Fruit fly (Drosophila melanogaster) whole organism, wandering third instar larva: Measurements from ENCODE around the gene sloth1.
A peak's percentile ranks its signal among the peaks of the same experiment; 100 is the strongest.

Experiments used
- Abd-B ChIP-seq: fragments of >200 bp; optimal IDR thresholded peaks from 2 replicates; lab custom pipeline; 2017; ENCODE audit warnings: missing biosample characterization, missing genetic modification characterization
- CG32264 ChIP-seq: fragments of 200-800 bp; sonication (Bioruptor generic); optimal IDR thresholded peaks from 2 replicates; lab custom pipeline; 2016; ENCODE audit warnings: missing biosample characterization, missing genetic modification characterization
- CG9705 ChIP-seq: fragments of 200-800 bp; sonication (Bioruptor generic); optimal IDR thresholded peaks from 2 replicates; lab custom pipeline; 2018; ENCODE audit warnings: missing biosample characterization, mild to moderate bottlenecking, missing genetic modification characterization
- CrebA ChIP-seq: fragments of 200-800 bp; sonication (Bioruptor generic); optimal IDR thresholded peaks from 2 replicates; lab custom pipeline; 2016; ENCODE audit warnings: missing biosample characterization, mild to moderate bottlenecking, missing genetic modification characterization, borderline replicate concordance
- Dfd ChIP-seq: fragments of >200 bp; optimal IDR thresholded peaks from 2 replicates; lab custom pipeline; 2017; ENCODE audit warnings: missing biosample characterization, missing genetic modification characterization
- Dif ChIP-seq: fragments of 200-275, 200-300 bp; sonication (Bioruptor generic); optimal IDR thresholded peaks from 2 replicates; lab custom pipeline; 2018; ENCODE audit warnings: missing biosample characterization, missing genetic modification characterization; ENCODE audit not compliant: partially characterized antibody
- GATAd ChIP-seq: sonication (Bioruptor generic); optimal IDR thresholded peaks from 2 replicates; lab custom pipeline; 2016; ENCODE audit warnings: missing biosample characterization, missing genetic modification characterization
- HLH106 ChIP-seq: fragments of 200-800 bp; optimal IDR thresholded peaks from 3 replicates; lab custom pipeline; 2019; ENCODE audit warnings: missing biosample characterization, mild to moderate bottlenecking, missing genetic modification characterization, moderate library complexity
- Hnf4 ChIP-seq: fragments of 200-800 bp; sonication (Bioruptor generic); optimal IDR thresholded peaks from 2 replicates; lab custom pipeline; 2016; ENCODE audit warnings: missing biosample characterization, mild to moderate bottlenecking, missing genetic modification characterization
- Hr78 ChIP-seq: fragments of >200 bp; optimal IDR thresholded peaks from 2 replicates; lab custom pipeline; 2017; ENCODE audit warnings: missing biosample characterization, missing genetic modification characterization
- Hr83 ChIP-seq: fragments of 200-300 bp; sonication (Bioruptor generic); optimal IDR thresholded peaks from 2 replicates; lab custom pipeline; 2016; ENCODE audit warnings: missing biosample characterization, mild to moderate bottlenecking, missing genetic modification characterization, moderate library complexity; ENCODE audit not compliant: poor library complexity, severe bottlenecking
- Jra ChIP-seq: sonication (Bioruptor generic); optimal IDR thresholded peaks from 2 replicates; lab custom pipeline; 2016; ENCODE audit warnings: missing biosample characterization, missing genetic modification characterization
- Mio ChIP-seq: sonication (Bioruptor generic); optimal IDR thresholded peaks from 2 replicates; lab custom pipeline; 2016; ENCODE audit warnings: missing biosample characterization, missing genetic modification characterization
- Myc ChIP-seq: fragments of >200 bp; optimal IDR thresholded peaks from 2 replicates; lab custom pipeline; 2017
- N ChIP-seq: fragments of >200 bp; optimal IDR thresholded peaks from 2 replicates; lab custom pipeline; 2018; ENCODE audit warnings: missing biosample characterization, missing external identifiers, missing genetic modification characterization
- OdsH ChIP-seq: fragments of 200-800 bp; sonication (Bioruptor generic); optimal IDR thresholded peaks from 2 replicates; lab custom pipeline; 2016; ENCODE audit warnings: missing biosample characterization, mild to moderate bottlenecking, missing genetic modification characterization
- Rel ChIP-seq, 2 experiments: fragments of 200-800 bp; sonication (Bioruptor generic) in 1 of 2; optimal IDR thresholded peaks; 2 replicates in 1 of 2; 3 replicates in 1 of 2; lab custom pipeline; 2016 to 2019; ENCODE audit warnings: mild to moderate bottlenecking in 2 of 2, missing biosample characterization in 2 of 2, missing genetic modification characterization in 2 of 2, moderate library complexity in 1 of 2
- Sp1 ChIP-seq: fragments of 200-800 bp; sonication (Bioruptor generic); optimal IDR thresholded peaks from 3 replicates; lab custom pipeline; 2019; ENCODE audit warnings: missing biosample characterization, mild to moderate bottlenecking, missing genetic modification characterization, moderate library complexity
- Vsx2 ChIP-seq: fragments of 200-300, 225-300 bp; sonication (Bioruptor generic); optimal IDR thresholded peaks from 2 replicates; lab custom pipeline; 2018; ENCODE audit warnings: missing biosample characterization, missing genetic modification characterization; ENCODE audit not compliant: partially characterized antibody
- br ChIP-seq: fragments of 200-800 bp; sonication (Bioruptor generic); optimal IDR thresholded peaks from 2 replicates; lab custom pipeline; 2016; ENCODE audit warnings: missing biosample characterization, missing genetic modification characterization
- brk ChIP-seq: fragments of 200-800 bp; sonication (Bioruptor generic); optimal IDR thresholded peaks from 2 replicates; lab custom pipeline; 2016; ENCODE audit warnings: missing biosample characterization, mild to moderate bottlenecking, missing genetic modification characterization
- dl ChIP-seq, 2 experiments: fragments of 175-275, 200-275 bp in 1 of 2; fragments of 200-275 bp in 1 of 2; sonication (Bioruptor generic); optimal IDR thresholded peaks; lab custom pipeline; 2018; ENCODE audit warnings: mild to moderate bottlenecking in 2 of 2, missing biosample characterization in 2 of 2, missing genetic modification characterization in 2 of 2, moderate library complexity in 2 of 2; ENCODE audit not compliant: partially characterized antibody in 2 of 2, insufficient read depth in 1 of 2
- dmrt93B ChIP-seq: fragments of 200-800 bp; sonication (Bioruptor generic); optimal IDR thresholded peaks from 2 replicates; lab custom pipeline; 2018; ENCODE audit warnings: missing biosample characterization, mild to moderate bottlenecking, missing genetic modification characterization
- dsf ChIP-seq: sonication (Bioruptor generic); optimal IDR thresholded peaks from 2 replicates; lab custom pipeline; 2016; ENCODE audit warnings: missing biosample characterization, missing genetic modification characterization, borderline replicate concordance
- ey ChIP-seq: fragments of 200-800 bp; sonication (Bioruptor generic); optimal IDR thresholded peaks from 2 replicates; lab custom pipeline; 2016; ENCODE audit warnings: missing biosample characterization, missing genetic modification characterization
- foxo ChIP-seq, 2 experiments: fragments of 200-800 bp; sonication (Bioruptor generic); optimal IDR thresholded peaks; 2 replicates in 1 of 2; 3 replicates in 1 of 2; lab custom pipeline; 2016 to 2017; ENCODE audit warnings: missing biosample characterization in 2 of 2, missing genetic modification characterization in 2 of 2
- fru ChIP-seq: fragments of 200-800 bp; sonication (Bioruptor generic); optimal IDR thresholded peaks from 3 replicates; lab custom pipeline; 2016; ENCODE audit warnings: missing biosample characterization, mild to moderate bottlenecking, missing genetic modification characterization
- h ChIP-seq: fragments of 200-800 bp; sonication (Bioruptor generic); optimal IDR thresholded peaks from 3 replicates; lab custom pipeline; 2016; ENCODE audit warnings: missing biosample characterization, mild to moderate bottlenecking, missing genetic modification characterization
- jim ChIP-seq: fragments of 175-275, 200-325 bp; sonication (Bioruptor generic); optimal IDR thresholded peaks from 2 replicates; lab custom pipeline; 2016; ENCODE audit warnings: missing biosample characterization, mild to moderate bottlenecking, missing genetic modification characterization
- lola ChIP-seq: fragments of >200 bp; optimal IDR thresholded peaks from 2 replicates; lab custom pipeline; 2017; ENCODE audit warnings: missing biosample characterization, missing genetic modification characterization
- pan ChIP-seq: fragments of >200 bp; optimal IDR thresholded peaks from 2 replicates; lab custom pipeline; 2017
- psq ChIP-seq: fragments of 200-800 bp; sonication (Bioruptor generic); optimal IDR thresholded peaks from 3 replicates; lab custom pipeline; 2017; ENCODE audit warnings: missing biosample characterization, mild to moderate bottlenecking, missing genetic modification characterization, moderate library complexity
- rgr ChIP-seq: fragments of 200-800 bp; sonication (Bioruptor generic); optimal IDR thresholded peaks from 3 replicates; lab custom pipeline; 2016; ENCODE audit warnings: missing biosample characterization, mild to moderate bottlenecking, missing genetic modification characterization
- sage ChIP-seq: fragments of 200-800 bp; sonication (Bioruptor generic); optimal IDR thresholded peaks from 2 replicates; lab custom pipeline; 2016; ENCODE audit warnings: missing biosample characterization, mild to moderate bottlenecking, missing genetic modification characterization
- sv ChIP-seq: fragments of 200-800 bp; sonication (Bioruptor generic); optimal IDR thresholded peaks from 3 replicates; lab custom pipeline; 2016; ENCODE audit warnings: missing biosample characterization, missing genetic modification characterization
- tai ChIP-seq: sonication (Bioruptor generic); optimal IDR thresholded peaks from 2 replicates; lab custom pipeline; 2016; ENCODE audit warnings: missing biosample characterization, missing genetic modification characterization
- usp ChIP-seq: fragments of >200 bp; optimal IDR thresholded peaks from 2 replicates; lab custom pipeline; 2017; ENCODE audit warnings: missing biosample characterization, missing genetic modification characterization
- woc ChIP-seq: sonication (Bioruptor generic); optimal IDR thresholded peaks from 2 replicates; lab custom pipeline; 2016; ENCODE audit warnings: missing biosample characterization, mild to moderate bottlenecking, missing genetic modification characterization

Gene sloth1

DNA sequence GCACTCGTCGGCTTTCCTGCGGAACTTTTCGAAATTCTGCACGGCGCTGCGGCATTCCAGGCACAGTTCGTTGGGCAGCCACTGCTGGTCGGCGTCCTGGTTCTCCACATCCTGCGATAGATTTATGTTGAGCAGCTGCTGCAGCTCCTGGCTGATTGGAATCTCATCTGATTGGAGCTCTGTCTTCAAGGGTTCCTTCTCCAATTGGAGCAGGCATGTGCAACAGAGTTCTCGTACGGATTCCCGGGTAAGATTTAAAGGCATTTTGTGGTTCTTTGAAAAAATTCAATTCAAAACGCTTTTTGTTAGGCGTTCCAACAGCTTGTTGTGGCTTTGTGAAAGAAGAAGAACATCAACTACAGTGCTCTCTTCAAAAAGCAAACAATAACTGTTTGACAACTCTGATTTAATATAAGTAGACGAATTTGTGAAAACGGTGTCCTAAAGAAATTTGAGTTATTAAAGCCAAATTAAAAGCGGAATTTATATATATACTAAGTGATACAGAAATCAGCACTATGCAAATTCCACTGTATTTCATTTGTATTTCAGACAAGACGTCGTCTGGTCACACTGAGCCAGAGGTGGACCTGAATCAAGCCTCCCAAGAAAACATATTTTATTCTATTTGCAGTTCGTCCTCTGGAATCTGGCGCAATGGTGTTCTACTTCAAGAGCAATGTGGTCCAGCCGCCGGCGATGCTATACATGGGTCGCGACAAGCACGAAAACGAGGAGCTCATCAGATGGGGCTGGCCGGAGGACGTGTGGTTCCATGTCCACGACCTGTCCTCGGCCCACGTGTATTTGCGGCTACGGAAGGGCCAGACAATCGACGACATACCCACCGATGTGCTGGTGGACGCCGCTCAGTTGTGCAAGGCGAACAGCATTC lies 2.4 kb downstream of the sloth1 start, which contains the start of the genes CG3032 and CG4593:
CG3032 (minus strand) TSS at position 562 of the 895 bp plus-strand sequence.
CG4593 (plus strand) TSS at position 568 of the 895 bp plus-strand sequence.
- TF ChIP-seq CG9705 (GFP tag; lab: Kevin White, UChicago) (peak; percentile 7), woc (GFP tag; lab: Kevin White, UChicago) (peak; percentile 83), Vsx2 (GFP tag; lab: Kevin White, UChicago) (no peak), Hnf4 (GFP tag; lab: Kevin White, UChicago) (peak; percentile 87), dmrt93B (GFP tag; lab: Kevin White, UChicago) (peak; percentile 78), rgr (GFP tag; lab: Kevin White, UChicago) (peak; percentile 91), Dfd (GFP tag; lab: Kevin White, UChicago) (no peak), h (GFP tag; lab: Kevin White, UChicago) (peak; percentile 85), N (GFP tag; lab: Kevin White, UChicago) (no peak), fru (peak; percentile 82), Rel (GFP tag; optimal IDR thresholded peaks at IDR 0.05; lab: Kevin White, UChicago) (no peak), Rel (tag; optimal IDR thresholded peaks at IDR 0.05; lab: Kevin White, UChicago) (peak; percentile 34), OdsH (GFP tag; lab: Kevin White, UChicago) (peak; percentile 77), foxo (GFP tag; optimal IDR thresholded peaks at IDR 0.05; lab: Kevin White, UChicago) (peak; percentile 6 to 88), Dif (GFP tag; lab: Kevin White, UChicago) (no peak), usp (no peak), psq (GFP tag; lab: Kevin White, UChicago) (peak; percentile 73), Hr83 (GFP tag; lab: Kevin White, UChicago) (peak; percentile 56), Sp1 (GFP tag; lab: Kevin White, UChicago) (peak; percentile 77), CrebA (GFP tag; lab: Kevin White, UChicago) (no peak), Mio (peak; percentile 56), Myc (lab: Kevin White, UChicago) (no peak), GATAd (GFP tag; lab: Kevin White, UChicago) (no peak), ey (GFP tag; lab: Kevin White, UChicago) (peak; percentile 85), jim (no peak), dl (GFP tag; optimal IDR thresholded peaks at IDR 0.05; lab: Kevin White, UChicago; ENCODE audit: insufficient read depth in 1 of 2, partially characterized antibody in 2 of 2) (no peak), pan (lab: Kevin White, UChicago) (no peak), Hr78 (GFP tag; lab: Kevin White, UChicago) (no peak), HLH106 (tag; lab: Kevin White, UChicago) (peak; percentile 87), lola (GFP tag; lab: Kevin White, UChicago) (no peak), brk (GFP tag; lab: Kevin White, UChicago) (peak; percentile 49), dsf (peak; percentile 50), Jra (GFP tag; lab: Kevin White, UChicago) (peak; percentile 60), tai (GFP tag; lab: Kevin White, UChicago) (peak; percentile 76), sage (peak; percentile 81), sv (GFP tag; lab: Kevin White, UChicago) (peak; percentile 70), CG32264 (GFP tag; lab: Kevin White, UChicago) (peak; percentile 59), br (GFP tag; lab: Kevin White, UChicago) (peak; percentile 71), Abd-B (no peak)

DNA sequence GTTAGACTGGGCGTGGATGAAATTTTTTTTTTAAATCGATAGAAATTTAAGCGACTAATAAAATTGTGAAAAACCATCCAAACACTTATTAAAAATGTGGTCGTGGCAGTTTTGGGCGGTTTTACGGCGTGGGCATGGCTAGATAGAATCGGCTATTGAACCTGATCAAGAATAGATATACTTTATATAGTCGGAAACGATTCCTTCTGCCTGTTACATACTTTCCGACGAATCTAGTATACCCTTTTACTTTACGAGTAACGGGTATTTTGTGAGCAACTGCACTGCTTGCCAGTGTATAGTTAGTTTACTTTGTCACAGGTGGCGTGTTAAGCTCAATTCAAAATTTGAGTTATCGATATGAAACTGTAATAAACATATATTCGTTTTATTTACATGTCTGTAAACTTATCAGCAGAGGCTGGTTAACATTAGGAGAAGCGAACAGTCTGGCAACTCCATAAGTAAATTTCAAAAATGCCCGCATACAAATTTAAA lies 3.8 kb downstream of the sloth1 start:
- TF ChIP-seq usp, result no peak
- peak; percentile 48 for TF ChIP-seq Myc (lab: Kevin White, UChicago)
- no peak for TF ChIP-seq Abd-B
- TF ChIP-seq Mio, result no peak
- no peak for TF ChIP-seq Dfd (GFP tag; lab: Kevin White, UChicago)
- TF ChIP-seq foxo (GFP tag; optimal IDR thresholded peaks at IDR 0.05; lab: Kevin White, UChicago), result peak; percentile 8 to 78
- peak; percentile 69 for TF ChIP-seq ey (GFP tag; lab: Kevin White, UChicago)
- no peak for TF ChIP-seq jim
- peak; percentile 57 for TF ChIP-seq Hnf4 (GFP tag; lab: Kevin White, UChicago)
- TF ChIP-seq HLH106 (tag; lab: Kevin White, UChicago), result peak; percentile 38
- TF ChIP-seq Jra (GFP tag; lab: Kevin White, UChicago), result peak; percentile 5
- peak; percentile 22 for TF ChIP-seq h (GFP tag; lab: Kevin White, UChicago)
- TF ChIP-seq rgr (GFP tag; lab: Kevin White, UChicago), result peak; percentile 34
- peak; percentile 66 for TF ChIP-seq sv (GFP tag; lab: Kevin White, UChicago)
- no peak for TF ChIP-seq dmrt93B (GFP tag; lab: Kevin White, UChicago)
- TF ChIP-seq CrebA (GFP tag; lab: Kevin White, UChicago), result no peak
- TF ChIP-seq br (GFP tag; lab: Kevin White, UChicago), result peak; percentile 10
- TF ChIP-seq Hr78 (GFP tag; lab: Kevin White, UChicago), result no peak
- peak; percentile 43 for TF ChIP-seq fru
- TF ChIP-seq Dif (GFP tag; lab: Kevin White, UChicago), result no peak
- TF ChIP-seq OdsH (GFP tag; lab: Kevin White, UChicago), result no peak
- TF ChIP-seq CG32264 (GFP tag; lab: Kevin White, UChicago), result no peak
- TF ChIP-seq lola (GFP tag; lab: Kevin White, UChicago), result no peak
- TF ChIP-seq psq (GFP tag; lab: Kevin White, UChicago), result no peak
- TF ChIP-seq sage, result no peak
- no peak for TF ChIP-seq dsf
- no peak for TF ChIP-seq Rel (GFP tag; optimal IDR thresholded peaks at IDR 0.05; lab: Kevin White, UChicago)
- TF ChIP-seq Rel (tag; optimal IDR thresholded peaks at IDR 0.05; lab: Kevin White, UChicago), result peak; percentile 8
- TF ChIP-seq brk (GFP tag; lab: Kevin White, UChicago), result no peak
- no peak for TF ChIP-seq Vsx2 (GFP tag; lab: Kevin White, UChicago)
- TF ChIP-seq N (GFP tag; lab: Kevin White, UChicago), result no peak
- TF ChIP-seq woc (GFP tag; lab: Kevin White, UChicago), result peak; percentile 90
- peak; percentile 0 for TF ChIP-seq Hr83 (GFP tag; lab: Kevin White, UChicago)
- TF ChIP-seq CG9705 (GFP tag; lab: Kevin White, UChicago), result no peak
- TF ChIP-seq dl (GFP tag; optimal IDR thresholded peaks at IDR 0.05; lab: Kevin White, UChicago; ENCODE audit: insufficient read depth in 1 of 2, partially characterized antibody in 2 of 2), result no peak
